Worm (Caenorhabditis elegans) whole organism, young adult: ENCODE measurements around the gene gst-20.

Experiments
- B0035.1 ChIP-seq: sonication (generic microtip); optimal IDR thresholded peaks from 2 replicates; lab custom pipeline; 2016; ENCODE audit warnings: missing genetic modification characterization, mild to moderate bottlenecking, missing compliant biosample characterization, missing genotype, missing genetic modification reagents
- B0336.3 ChIP-seq: fragments of 200-800 bp; sonication (Bioruptor generic); IDR thresholded peaks from 2 replicates; pipeline ENCODE4 v1.3.6; 2022; ENCODE audit warnings: missing genetic modification characterization, missing compliant biosample characterization
- C17E4.6 ChIP-seq: fragments of 200-800 bp; sonication (Bioruptor generic); IDR thresholded peaks from 2 replicates; pipeline ENCODE4 v1.3.6; 2022; ENCODE audit warnings: missing genetic modification reagents, missing genetic modification characterization, missing compliant biosample characterization
- F37B4.10 ChIP-seq: fragments of 200-800 bp; sonication (Bioruptor generic); IDR thresholded peaks from 2 replicates; pipeline ENCODE4 v1.3.6; 2022; ENCODE audit warnings: missing genetic modification characterization, missing compliant biosample characterization
- F39B2.1 ChIP-seq: fragments of 200-800 bp; sonication (Bioruptor generic); IDR thresholded peaks from 2 replicates; pipeline ENCODE4 v1.3.6; 2022; ENCODE audit warnings: missing genetic modification reagents, missing genetic modification characterization, missing compliant biosample characterization
- F49E8.2 ChIP-seq: sonication (generic microtip); optimal IDR thresholded peaks from 3 replicates; lab custom pipeline; 2017; ENCODE audit warnings: missing genetic modification characterization, mild to moderate bottlenecking, missing compliant biosample characterization, antibody characterized with exemption, moderate library complexity; ENCODE audit not compliant: insufficient read depth
- F55B11.4 ChIP-seq: sonication (generic microtip); optimal IDR thresholded peaks from 2 replicates; lab custom pipeline; 2016; ENCODE audit warnings: missing compliant biosample characterization, missing genetic modification characterization, borderline replicate concordance; ENCODE audit not compliant: insufficient read depth
- K12H6.12 ChIP-seq: fragments of 200-800 bp; sonication (Bioruptor generic); optimal IDR thresholded peaks from 2 replicates; lab custom pipeline; 2018; ENCODE audit warnings: mild to moderate bottlenecking, missing genetic modification characterization, missing compliant biosample characterization
- Y79H2A.3 ChIP-seq: fragments of 200-800 bp; sonication (Bioruptor generic); conservative IDR thresholded peaks from 2 replicates; pipeline ENCODE4 v1.3.6; 2022; ENCODE audit warnings: missing genetic modification reagents, missing genetic modification characterization, missing compliant biosample characterization
- akir-1 ChIP-seq: fragments of 200-800 bp; sonication (Bioruptor generic); optimal IDR thresholded peaks from 2 replicates; lab custom pipeline; 2018; ENCODE audit warnings: mild to moderate bottlenecking, missing genetic modification characterization, moderate library complexity, missing compliant biosample characterization
- ama-1 ChIP-seq, 3 experiments: fragments of 150-350 bp in 1 of 3; sonication (generic microtip) in 2 of 3; optimal IDR thresholded peaks; 2 replicates each; lab custom pipeline; 2014 to 2018; ENCODE audit warnings: missing biosample characterization in 2 of 3, missing genetic modification characterization in 2 of 3, missing genetic modification reagents in 2 of 3
- aptf-2 ChIP-seq: fragments of 200-800 bp; sonication (Bioruptor generic); conservative IDR thresholded peaks from 2 replicates; pipeline ENCODE4 v1.3.6; 2022; ENCODE audit warnings: missing genetic modification reagents, missing genetic modification characterization, missing compliant biosample characterization
- aptf-3 ChIP-seq: fragments of 200-800 bp; sonication (Bioruptor generic); IDR thresholded peaks from 2 replicates; pipeline ENCODE4 v1.3.6; 2022; ENCODE audit warnings: missing genetic modification characterization, missing compliant biosample characterization
- attf-6 ChIP-seq: fragments of 200-800 bp; sonication (Bioruptor generic); IDR thresholded peaks from 2 replicates; pipeline ENCODE4 v1.3.6; 2022; ENCODE audit warnings: missing genetic modification reagents, missing genetic modification characterization, missing compliant biosample characterization
- bed-2 ChIP-seq: fragments of 200-800 bp; sonication (Bioruptor generic); IDR thresholded peaks from 2 replicates; pipeline ENCODE4 v1.3.6; 2022; ENCODE audit warnings: missing genetic modification reagents, missing genetic modification characterization, missing compliant biosample characterization
- cebp-1 ChIP-seq, 2 experiments: fragments of 200-800 bp in 1 of 2; sonication (Bioruptor generic) in 1 of 2; sonication (generic microtip) in 1 of 2; IDR thresholded peaks in 1 of 2; optimal IDR thresholded peaks in 1 of 2; 2 replicates each; pipeline versions ENCODE4 v1.3.6 to Lab custom; 2017 to 2022; ENCODE audit warnings: missing compliant biosample characterization in 2 of 2, missing genetic modification characterization in 2 of 2, mild to moderate bottlenecking in 1 of 2, missing genetic modification reagents in 1 of 2, moderate library complexity in 1 of 2
- ceh-79 ChIP-seq: sonication (generic microtip); optimal IDR thresholded peaks from 2 replicates; lab custom pipeline; 2017; ENCODE audit warnings: mild to moderate bottlenecking, missing genetic modification characterization, missing compliant biosample characterization
- die-1 ChIP-seq: sonication (generic microtip); optimal IDR thresholded peaks from 2 replicates; lab custom pipeline; 2016; ENCODE audit warnings: missing genotype, mild to moderate bottlenecking, missing genetic modification characterization, missing compliant biosample characterization
- egl-44 ChIP-seq: fragments of 200-800 bp; sonication (Bioruptor generic); IDR thresholded peaks from 2 replicates; pipeline ENCODE4 v1.3.6; 2022; ENCODE audit warnings: missing genetic modification reagents, missing genetic modification characterization, missing compliant biosample characterization
- fkh-3 ChIP-seq: sonication (generic microtip); optimal IDR thresholded peaks from 2 replicates; lab custom pipeline; 2016; ENCODE audit warnings: mild to moderate bottlenecking, missing genetic modification characterization, missing compliant biosample characterization
- lag-1 ChIP-seq: fragments of 200-800 bp; sonication (Bioruptor generic); IDR thresholded peaks from 2 replicates; pipeline ENCODE4 v1.3.6; 2022; ENCODE audit warnings: missing genetic modification reagents, missing genetic modification characterization, missing compliant biosample characterization
- lin-26 ChIP-seq: fragments of 200-800 bp; sonication (Bioruptor generic); IDR thresholded peaks from 2 replicates; pipeline ENCODE4 v1.3.6; 2022; ENCODE audit warnings: missing genetic modification reagents, missing genetic modification characterization, missing compliant biosample characterization
- lin-40 ChIP-seq: sonication (generic microtip); optimal IDR thresholded peaks from 2 replicates; lab custom pipeline; 2016; ENCODE audit warnings: missing genetic modification characterization, mild to moderate bottlenecking, missing compliant biosample characterization, missing genotype, missing genetic modification reagents
- lin-54 ChIP-seq: fragments of 200-800 bp; sonication (Bioruptor generic); optimal IDR thresholded peaks from 2 replicates; lab custom pipeline; 2018; ENCODE audit warnings: mild to moderate bottlenecking, missing genetic modification characterization, missing compliant biosample characterization
- lsl-1 ChIP-seq: fragments of 200-800 bp; sonication (Bioruptor generic); optimal IDR thresholded peaks from 2 replicates; lab custom pipeline; 2018; ENCODE audit warnings: mild to moderate bottlenecking, missing genetic modification characterization, moderate library complexity, missing compliant biosample characterization
- lsy-27 ChIP-seq: sonication (generic microtip); optimal IDR thresholded peaks from 2 replicates; lab custom pipeline; 2017; ENCODE audit warnings: missing genetic modification characterization, mild to moderate bottlenecking, missing compliant biosample characterization, antibody characterized with exemption, missing genotype, borderline replicate concordance; ENCODE audit not compliant: insufficient read depth
- madf-10 ChIP-seq: sonication (generic microtip); optimal IDR thresholded peaks from 2 replicates; lab custom pipeline; 2016; ENCODE audit warnings: mild to moderate bottlenecking, missing genetic modification characterization, missing compliant biosample characterization
- madf-6 ChIP-seq: fragments of 200-800 bp; sonication (Bioruptor generic); IDR thresholded peaks from 2 replicates; pipeline ENCODE4 v1.3.6; 2022; ENCODE audit warnings: missing genetic modification reagents, missing genetic modification characterization, missing compliant biosample characterization
- nfya-1 ChIP-seq: sonication (generic microtip); optimal IDR thresholded peaks from 2 replicates; lab custom pipeline; 2017; ENCODE audit warnings: antibody characterized with exemption, missing compliant biosample characterization, missing genetic modification characterization, borderline replicate concordance; ENCODE audit not compliant: insufficient read depth
- nfyb-1 ChIP-seq: fragments of 200-800 bp; sonication (Bioruptor generic); IDR thresholded peaks from 2 replicates; pipeline ENCODE4 v1.3.6; 2022; ENCODE audit warnings: missing genetic modification reagents, missing genetic modification characterization, missing compliant biosample characterization
- pbrm-1 ChIP-seq: fragments of 200-800 bp; sonication (Bioruptor generic); IDR thresholded peaks from 2 replicates; pipeline ENCODE4 v1.3.6; 2022; ENCODE audit warnings: missing genetic modification reagents, missing genetic modification characterization, missing compliant biosample characterization
- rec-8 ChIP-seq, 2 experiments: sonication (generic microtip); optimal IDR thresholded peaks; 2 replicates each; lab custom pipeline; 2016; ENCODE audit warnings: mild to moderate bottlenecking in 2 of 2, missing genetic modification characterization in 2 of 2, missing genetic modification reagents in 2 of 2, missing genotype in 2 of 2, missing biosample characterization in 1 of 2, missing compliant biosample characterization in 1 of 2, moderate library complexity in 1 of 2
- repo-1 ChIP-seq: sonication (generic microtip); optimal IDR thresholded peaks from 2 replicates; lab custom pipeline; 2017; ENCODE audit warnings: mild to moderate bottlenecking, missing genetic modification characterization, missing compliant biosample characterization
- sdz-38 ChIP-seq: sonication (generic microtip); optimal IDR thresholded peaks from 2 replicates; lab custom pipeline; 2016; ENCODE audit warnings: missing genotype, missing genetic modification characterization, missing compliant biosample characterization
- snpc-1.1 ChIP-seq: sonication (generic microtip); optimal IDR thresholded peaks from 2 replicates; lab custom pipeline; 2017; ENCODE audit warnings: missing genetic modification characterization, mild to moderate bottlenecking, missing compliant biosample characterization, antibody characterized with exemption, moderate library complexity, missing genotype, missing genetic modification reagents; ENCODE audit not compliant: insufficient read depth
- snpc-3.4 ChIP-seq: sonication (generic microtip); optimal IDR thresholded peaks from 2 replicates; lab custom pipeline; 2017; ENCODE audit warnings: missing genetic modification characterization, mild to moderate bottlenecking, missing compliant biosample characterization, antibody characterized with exemption, moderate library complexity, missing genotype, missing genetic modification reagents
- tbx-9 ChIP-seq: sonication (generic microtip); optimal IDR thresholded peaks from 2 replicates; lab custom pipeline; 2016; ENCODE audit warnings: borderline replicate concordance, missing genetic modification characterization, inconsistent platforms, missing compliant biosample characterization
- unc-130 ChIP-seq: sonication (generic microtip); optimal IDR thresholded peaks from 2 replicates; lab custom pipeline; 2016; ENCODE audit warnings: missing genetic modification reagents, missing genetic modification characterization, missing compliant biosample characterization
- xnd-1 ChIP-seq: sonication (generic microtip); optimal IDR thresholded peaks from 2 replicates; lab custom pipeline; 2016; ENCODE audit warnings: missing genotype, missing genetic modification reagents, missing genetic modification characterization, missing compliant biosample characterization
- zfh-2 ChIP-seq: fragments of 200-800 bp; sonication (Bioruptor generic); conservative IDR thresholded peaks from 2 replicates; pipeline ENCODE4 v1.3.6; 2022; ENCODE audit warnings: missing genetic modification reagents, missing genetic modification characterization, missing compliant biosample characterization
- ztf-18 ChIP-seq: sonication (generic microtip); optimal IDR thresholded peaks from 2 replicates; lab custom pipeline; 2016; ENCODE audit warnings: missing genotype, mild to moderate bottlenecking, missing genetic modification characterization, missing compliant biosample characterization
- ztf-22 ChIP-seq: fragments of 200-800 bp; sonication (Bioruptor generic); optimal IDR thresholded peaks from 2 replicates; lab custom pipeline; 2018; ENCODE audit warnings: mild to moderate bottlenecking, missing genetic modification characterization, moderate library complexity, missing compliant biosample characterization
- ztf-26 ChIP-seq: sonication (generic microtip); optimal IDR thresholded peaks from 2 replicates; lab custom pipeline; 2017; ENCODE audit warnings: missing genetic modification characterization, missing compliant biosample characterization
- ztf-28 ChIP-seq: fragments of 200-800 bp; sonication (Bioruptor generic); IDR thresholded peaks from 2 replicates; pipeline ENCODE4 v1.3.6; 2022; ENCODE audit warnings: missing genetic modification reagents, missing genetic modification characterization, missing compliant biosample characterization
- ztf-6 ChIP-seq: fragments of 200-800 bp; sonication (Bioruptor generic); IDR thresholded peaks from 2 replicates; pipeline ENCODE4 v1.3.6; 2022; ENCODE audit warnings: missing genetic modification reagents, missing genetic modification characterization, missing compliant biosample characterization

gst-20 gene

ce11 chrII:13575018-13575948 lies 34.3 kb downstream of the gst-20 start, which contains the start of the genes mrpl-37 and lin-38 (continued):
- TF ChIP-seq ama-1 (optimal IDR thresholded peaks at IDR 0.05; lab: Kevin White, UChicago) (no peak), ama-1 (GFP tag; optimal IDR thresholded peaks at IDR 0.05; lab: Kevin White, UChicago) (no peak), lag-1 (no peak), nfya-1 (tag; lab: Kevin White, UChicago) (no peak), ztf-18 (tag; lab: Kevin White, UChicago) (no peak), Y79H2A.3 (no peak), F39B2.1 (no peak), sdz-38 (no peak), madf-6 (GFP tag; lab: Robert Waterston, UW) (peak; percentile 73), lsy-27 (no peak), unc-130 (GFP tag; lab: Kevin White, UChicago) (no peak), B0336.3 (GFP tag; lab: Robert Waterston, UW) (no peak), lin-26 (GFP tag; lab: Robert Waterston, UW) (no peak), fkh-3 (tag; lab: Kevin White, UChicago) (no peak), aptf-2 (GFP tag; lab: Robert Waterston, UW) (no peak), K12H6.12 (no peak), ztf-28 (GFP tag; lab: Robert Waterston, UW) (no peak), repo-1 (tag; lab: Kevin White, UChicago) (no peak), pbrm-1 (GFP tag; lab: Robert Waterston, UW) (no peak), zfh-2 (GFP tag; lab: Robert Waterston, UW) (no peak; the same call in 1 of the 2 replicates), ztf-6 (no peak), ztf-26 (tag; lab: Kevin White, UChicago) (no peak), ztf-22 (GFP tag; lab: Kevin White, UChicago) (no peak), egl-44 (GFP tag; lab: Robert Waterston, UW) (no peak), snpc-1.1 (tag; lab: Kevin White, UChicago) (peak; percentile 13), die-1 (no peak), xnd-1 (tag; lab: Kevin White, UChicago) (peak; percentile 89), C17E4.6 (GFP tag; lab: Robert Waterston, UW) (no peak), aptf-3 (no peak), lin-54 (peak; percentile 19), ceh-79 (tag; lab: Kevin White, UChicago) (no peak), F55B11.4 (tag; lab: Kevin White, UChicago) (no peak), F37B4.10 (GFP tag; lab: Robert Waterston, UW) (no peak), cebp-1 (GFP tag; IDR thresholded peaks at IDR 0.05; lab: Robert Waterston, UW) (no peak), cebp-1 (tag; optimal IDR thresholded peaks at IDR 0.05; lab: Kevin White, UChicago) (peak; percentile 61), F49E8.2 (tag; lab: Kevin White, UChicago) (no peak), tbx-9 (tag; lab: Kevin White, UChicago) (no peak), snpc-3.4 (tag; lab: Kevin White, UChicago) (no peak), akir-1 (GFP tag; lab: Kevin White, UChicago) (no peak), attf-6 (GFP tag; lab: Robert Waterston, UW) (no peak), lin-40 (tag; lab: Kevin White, UChicago) (no peak), nfyb-1 (GFP tag; lab: Robert Waterston, UW) (no peak), B0035.1 (no peak), rec-8 (tag; optimal IDR thresholded peaks at IDR 0.05; lab: Kevin White, UChicago) (no peak), bed-2 (GFP tag; lab: Robert Waterston, UW) (no peak), madf-10 (tag; lab: Kevin White, UChicago) (no peak), lsl-1 (GFP tag; lab: Kevin White, UChicago) (peak; percentile 93)
